Worm (Caenorhabditis elegans) whole organism, L4 larva: ENCODE data around the gene K07D4.6.

Experiments used
- R02D3.7 ChIP-seq: fragments of 150-350 bp; sonication (generic microtip); optimal IDR thresholded peaks from 3 replicates; lab custom pipeline; 2014; ENCODE audit warnings: missing biosample characterization, missing genetic modification characterization
- ama-1 ChIP-seq: fragments of 150-350 bp; optimal IDR thresholded peaks from 2 replicates; lab custom pipeline; 2014; ENCODE audit warnings: inconsistent platforms, mixed read lengths
- daf-16 ChIP-seq, 3 experiments: sonication (generic microtip); optimal IDR thresholded peaks; 2 replicates each; lab custom pipeline; 2016 to 2017; ENCODE audit warnings: missing genetic modification characterization in 3 of 3, missing genetic modification reagents in 3 of 3, mild to moderate bottlenecking in 2 of 3, missing compliant biosample characterization in 2 of 3, missing biosample characterization in 1 of 3, moderate library complexity in 1 of 3
- egl-27 ChIP-seq: sonication (generic microtip); optimal IDR thresholded peaks from 3 replicates; lab custom pipeline; 2017; ENCODE audit warnings: missing biosample characterization, missing genetic modification reagents, missing genetic modification characterization
- egl-43 ChIP-seq: fragments of 200-800 bp; sonication (Bioruptor generic); IDR thresholded peaks from 2 replicates; pipeline ENCODE4 v1.3.6; 2022; ENCODE audit warnings: missing genetic modification reagents, missing genetic modification characterization, missing compliant biosample characterization
- jun-1 ChIP-seq: fragments of 150-350 bp; optimal IDR thresholded peaks from 2 replicates; lab custom pipeline; 2014; ENCODE audit warnings: missing biosample characterization, missing genetic modification reagents, missing genetic modification characterization
- lin-29 ChIP-seq: fragments of 200-800 bp; sonication (Bioruptor generic); IDR thresholded peaks from 2 replicates; pipeline ENCODE4 v1.3.6; 2022; ENCODE audit warnings: missing genetic modification reagents, missing genetic modification characterization, missing compliant biosample characterization
- nhr-11 ChIP-seq: fragments of 150-350 bp; optimal IDR thresholded peaks from 2 replicates; lab custom pipeline; 2014; ENCODE audit warnings: missing biosample characterization, missing genetic modification characterization
- nhr-111 ChIP-seq: fragments of 200-800 bp; sonication (Bioruptor generic); optimal IDR thresholded peaks from 2 replicates; lab custom pipeline; 2018; ENCODE audit warnings: mild to moderate bottlenecking, missing genetic modification characterization, missing compliant biosample characterization
- pqm-1 ChIP-seq: sonication (generic microtip); optimal IDR thresholded peaks from 2 replicates; lab custom pipeline; 2017; ENCODE audit warnings: missing biosample characterization, missing genetic modification characterization
- ztf-11 ChIP-seq: fragments of 150-350 bp; optimal IDR thresholded peaks from 2 replicates; lab custom pipeline; 2014; ENCODE audit warnings: missing biosample characterization, missing genetic modification characterization

DNA sequence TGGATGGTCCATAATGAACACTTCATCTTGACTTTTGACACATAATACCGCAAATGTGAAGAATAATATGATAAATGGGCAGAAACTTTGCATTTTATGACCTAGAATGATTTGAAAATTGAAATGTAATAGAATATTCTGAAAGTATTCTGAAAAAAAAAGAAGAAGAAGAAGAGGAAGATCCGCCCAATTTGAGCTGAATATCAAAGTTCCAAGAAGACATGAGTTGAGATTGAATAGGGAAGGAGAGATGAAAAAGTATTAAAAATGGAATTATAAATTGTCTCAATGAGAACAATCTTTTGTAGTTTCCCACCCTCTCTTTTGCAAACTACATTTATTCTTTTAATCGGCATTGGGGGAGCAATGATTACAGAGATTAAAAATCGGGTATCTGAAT is 13.8 kb upstream of the K07D4.6 start, which contains the start of gene K07D4.4:
- no peak for TF ChIP-seq R02D3.7 (tag; lab: Kevin White, UChicago)
- TF ChIP-seq ztf-11 (tag; lab: Kevin White, UChicago): no peak
- no peak for TF ChIP-seq ama-1 (lab: Kevin White, UChicago)
- TF ChIP-seq nhr-11 (tag; lab: Kevin White, UChicago): no peak
- TF ChIP-seq lin-29 (GFP tag; lab: Robert Waterston, UW): no peak
- no peak for TF ChIP-seq egl-43 (GFP tag; lab: Robert Waterston, UW)
- TF ChIP-seq egl-27: no peak
- no peak for TF ChIP-seq pqm-1 (tag; lab: Kevin White, UChicago)
- TF ChIP-seq jun-1 (tag; lab: Kevin White, UChicago): no peak
- TF ChIP-seq daf-16 (GFP tag; optimal IDR thresholded peaks at IDR 0.05; lab: Kevin White, UChicago): no peak
- no peak for TF ChIP-seq daf-16 (tag; optimal IDR thresholded peaks at IDR 0.05; lab: Kevin White, UChicago)
- TF ChIP-seq nhr-111 (GFP tag; lab: Kevin White, UChicago): no peak
